Worm (Caenorhabditis elegans): ENCODE measurements around the gene W08A12.3.

Gene W08A12.3

ce11 chrV:3716279-3716887 lies 33.7 kb downstream of the W08A12.3 start (continued):
- peak; percentile 59 for TF ChIP-seq nhr-129 (tag; optimal IDR thresholded peaks at IDR 0.05)
- TF ChIP-seq ztf-4 (tag; optimal IDR thresholded peaks at IDR 0.05), result no peak
- no peak for TF ChIP-seq mbf-1 (tag; optimal IDR thresholded peaks at IDR 0.05)
- peak; percentile 64 for TF ChIP-seq egl-27 (tag; optimal IDR thresholded peaks at IDR 0.05)
- no peak for TF ChIP-seq lin-39 (tag; optimal IDR thresholded peaks at IDR 0.05)
- no peak for TF ChIP-seq ztf-11 (tag; optimal IDR thresholded peaks at IDR 0.05)
- no peak for TF ChIP-seq snpc-4 (tag; optimal IDR thresholded peaks at IDR 0.05)
- TF ChIP-seq blmp-1 (tag; optimal IDR thresholded peaks at IDR 0.05; ENCODE audit: insufficient read depth), result no peak
- TF ChIP-seq Y55F3AM.14 (GFP tag; optimal IDR thresholded peaks at IDR 0.05), result no peak
- no peak for TF ChIP-seq skn-1 (tag; optimal IDR thresholded peaks at IDR 0.05)
- peak; percentile 54 for TF ChIP-seq zag-1 (tag; optimal IDR thresholded peaks at IDR 0.05)
- TF ChIP-seq fos-1 (tag; optimal IDR thresholded peaks at IDR 0.05), result no peak

- TF ChIP-seq crh-2 (tag; optimal IDR thresholded peaks at IDR 0.05), result peak; percentile 39
- no peak for TF ChIP-seq nhr-23 (tag; optimal IDR thresholded peaks at IDR 0.05)
- TF ChIP-seq sma-9 (GFP tag; optimal IDR thresholded peaks at IDR 0.05), result peak; percentile 30
- TF ChIP-seq sma-9 (tag; optimal IDR thresholded peaks at IDR 0.05), result no peak
- no peak for TF ChIP-seq mbf-1 (tag; optimal IDR thresholded peaks at IDR 0.05)
- TF ChIP-seq ztf-11 (tag; optimal IDR thresholded peaks at IDR 0.05), result no peak
- no peak for TF ChIP-seq lin-39 (tag; optimal IDR thresholded peaks at IDR 0.05)
- peak; percentile 2 for TF ChIP-seq fos-1 (tag; optimal IDR thresholded peaks at IDR 0.05)
- TF ChIP-seq egl-27 (tag; optimal IDR thresholded peaks at IDR 0.05), result peak; percentile 32
- peak; percentile 58 for TF ChIP-seq unc-55 (GFP tag; optimal IDR thresholded peaks at IDR 0.05)
- TF ChIP-seq ztf-4 (tag; optimal IDR thresholded peaks at IDR 0.05), result no peak
- TF ChIP-seq elt-1 (tag; optimal IDR thresholded peaks at IDR 0.05), result no peak
- no peak for TF ChIP-seq skn-1 (tag; optimal IDR thresholded peaks at IDR 0.05)
- no peak for TF ChIP-seq unc-39 (tag; optimal IDR thresholded peaks at IDR 0.05)
- peak; percentile 3 for TF ChIP-seq sem-4 (tag; optimal IDR thresholded peaks at IDR 0.05)
- no peak for TF ChIP-seq sma-3 (GFP tag; optimal IDR thresholded peaks at IDR 0.05)
- TF ChIP-seq ZK546.5 (tag; optimal IDR thresholded peaks at IDR 0.05), result no peak
- no peak for TF ChIP-seq R02D3.7 (tag; optimal IDR thresholded peaks at IDR 0.05)
- no peak for TF ChIP-seq aly-2 (tag; optimal IDR thresholded peaks at IDR 0.05)
- no peak for TF ChIP-seq nhr-25 (tag; optimal IDR thresholded peaks at IDR 0.05)
- no peak for TF ChIP-seq blmp-1 (tag; optimal IDR thresholded peaks at IDR 0.05; ENCODE audit: insufficient read depth)
- no peak for TF ChIP-seq nhr-12 (tag; optimal IDR thresholded peaks at IDR 0.05)
- peak; percentile 69 for TF ChIP-seq C34F6.9 (tag; optimal IDR thresholded peaks at IDR 0.05)
- no peak for TF ChIP-seq nhr-10 (tag; optimal IDR thresholded peaks at IDR 0.05)
- TF ChIP-seq lsy-2 (tag; optimal IDR thresholded peaks at IDR 0.05), result peak in 1 of 2 experiments; percentile 72
- peak; percentile 43 for TF ChIP-seq F13H6.1 (tag; optimal IDR thresholded peaks at IDR 0.05)
- no peak for TF ChIP-seq nhr-237 (tag; optimal IDR thresholded peaks at IDR 0.05)
- TF ChIP-seq ceh-16 (tag; optimal IDR thresholded peaks at IDR 0.05), result no peak
- TF ChIP-seq lin-11 (tag; optimal IDR thresholded peaks at IDR 0.05), result peak; percentile 38
- TF ChIP-seq peb-1 (tag; optimal IDR thresholded peaks at IDR 0.05), result no peak
- TF ChIP-seq unc-62 (GFP tag; optimal IDR thresholded peaks at IDR 0.05), result no peak
- TF ChIP-seq gmeb-1 (tag; optimal IDR thresholded peaks at IDR 0.05), result no peak
- no peak for TF ChIP-seq Y55F3AM.14 (GFP tag; optimal IDR thresholded peaks at IDR 0.05)
- TF ChIP-seq ztf-1 (GFP tag; conservative IDR thresholded peaks at IDR 0.05), result no peak
- TF ChIP-seq dmd-4 (tag; optimal IDR thresholded peaks at IDR 0.05), result no peak
- TF ChIP-seq mab-5 (tag; optimal IDR thresholded peaks at IDR 0.05), result no peak
- peak; percentile 44 for TF ChIP-seq nhr-6 (tag; optimal IDR thresholded peaks at IDR 0.05)
- no peak for TF ChIP-seq alr-1 (tag; optimal IDR thresholded peaks at IDR 0.05)
- TF ChIP-seq lin-13 (GFP tag; optimal IDR thresholded peaks at IDR 0.05), result peak; percentile 31
- no peak for TF ChIP-seq nhr-77 (tag; optimal IDR thresholded peaks at IDR 0.05)
- peak; percentile 10 for TF ChIP-seq nhr-21 (tag; optimal IDR thresholded peaks at IDR 0.05)
- peak; percentile 29 to 44 for TF ChIP-seq mdl-1 (tag; optimal IDR thresholded peaks at IDR 0.05)
- TF ChIP-seq snpc-4 (tag; optimal IDR thresholded peaks at IDR 0.05), result no peak
- TF ChIP-seq ama-1 (optimal IDR thresholded peaks at IDR 0.05), result peak; percentile 37
- TF ChIP-seq nhr-129 (tag; optimal IDR thresholded peaks at IDR 0.05), result peak; percentile 69
- TF ChIP-seq nhr-11 (tag; optimal IDR thresholded peaks at IDR 0.05), result no peak
- no peak for TF ChIP-seq elt-3 (tag; optimal IDR thresholded peaks at IDR 0.05)
- TF ChIP-seq zag-1 (tag; optimal IDR thresholded peaks at IDR 0.05), result peak; percentile 61
- no peak for TF ChIP-seq ceh-82 (tag; optimal IDR thresholded peaks at IDR 0.05)
Measured at ce11 chrV:3717751-3718150, 35.1 kb downstream of the W08A12.3 start.
